Worm (Caenorhabditis elegans) whole organism, L3 larva: ENCODE measurements around the gene sri-47.
"Not testable (repeated sequence)": the region's sequence is repeated elsewhere in the genome, so short reads cannot be mapped to it uniquely, and the experiment has no call there.

Experiments used
- egl-27 ChIP-seq: sonication (generic microtip); optimal IDR thresholded peaks from 4 replicates; lab custom pipeline; 2017; ENCODE audit warnings: missing biosample characterization, missing genetic modification reagents, missing genetic modification characterization
- elt-2 ChIP-seq: sonication (generic microtip); optimal IDR thresholded peaks from 2 replicates; lab custom pipeline; 2016; ENCODE audit warnings: missing genetic modification reagents, mild to moderate bottlenecking, missing genetic modification characterization, missing compliant biosample characterization
- nhr-11 ChIP-seq: fragments of 150-350 bp; optimal IDR thresholded peaks from 2 replicates; lab custom pipeline; 2014; ENCODE audit warnings: missing biosample characterization, missing genetic modification characterization
- pqm-1 ChIP-seq: fragments of 150-350 bp; optimal IDR thresholded peaks from 2 replicates; lab custom pipeline; 2017; ENCODE audit warnings: missing biosample characterization, missing genetic modification characterization, inconsistent platforms
- snpc-4 ChIP-seq: fragments of 150-350 bp; optimal IDR thresholded peaks from 2 replicates; lab custom pipeline; 2014; ENCODE audit warnings: missing biosample characterization, missing genetic modification characterization
- tbx-2 ChIP-seq: sonication (generic microtip); optimal IDR thresholded peaks from 2 replicates; lab custom pipeline; 2016; ENCODE audit warnings: mild to moderate bottlenecking, missing genetic modification characterization, missing compliant biosample characterization
- unc-62 ChIP-seq: fragments of 150-350 bp; sonication (generic microtip); optimal IDR thresholded peaks from 4 replicates; lab custom pipeline; 2014; ENCODE audit warnings: missing biosample characterization, missing genetic modification reagents, missing genetic modification characterization

- not testable (repeated sequence) for TF ChIP-seq pqm-1 (tag; lab: Kevin White, UChicago); egl-27 (tag; lab: Kevin White, UChicago); unc-62 (GFP tag; lab: Kevin White, UChicago); snpc-4; nhr-11; tbx-2 (tag; lab: Kevin White, UChicago); elt-2
Measured at ce11 chrII:2672320-2672719, 15.6 kb downstream of the sri-47 start, which contains the start of gene sri-57.
